Fruit fly (Drosophila melanogaster) whole organism, embryonic: ENCODE results near the gene CG10347.
A peak's percentile ranks its signal among the peaks of the same experiment; 100 is the strongest.

ENCODE experiments used
- Asciz ChIP-seq: fragments of 200-800 bp; sonication (Bioruptor generic); optimal IDR thresholded peaks from 2 replicates; lab custom pipeline; 2017; ENCODE audit warnings: missing biosample characterization, mild to moderate bottlenecking, missing genetic modification characterization, missing genetic modification reagents
- B-H2 ChIP-seq: fragments of 200-800 bp; sonication (Bioruptor generic); optimal IDR thresholded peaks from 2 replicates; lab custom pipeline; 2018; ENCODE audit warnings: missing biosample characterization, mild to moderate bottlenecking, missing genetic modification characterization
- Bgb ChIP-seq: fragments of 200-800 bp; sonication (Bioruptor generic); IDR thresholded peaks from 2 replicates; pipeline ENCODE4 v1.3.6; 2022; ENCODE audit warnings: missing biosample characterization, missing genetic modification characterization; ENCODE audit not compliant: partially characterized antibody
- CG10267 ChIP-seq: fragments of 200-800 bp; sonication (Bioruptor generic); optimal IDR thresholded peaks from 2 replicates; lab custom pipeline; 2018; ENCODE audit warnings: missing biosample characterization, mild to moderate bottlenecking, missing genetic modification characterization, moderate library complexity
- CG13287 ChIP-seq: fragments of 200-800 bp; sonication (Bioruptor generic); IDR thresholded peaks from 2 replicates; pipeline ENCODE4 v1.3.6; 2022; ENCODE audit warnings: missing biosample characterization, missing genetic modification characterization; ENCODE audit not compliant: partially characterized antibody
- CG14014 ChIP-seq: fragments of 200-800 bp; sonication (Bioruptor generic); IDR thresholded peaks from 2 replicates; pipeline ENCODE4 v1.3.6; 2022; ENCODE audit warnings: missing biosample characterization, missing genetic modification characterization
- CG14667 ChIP-seq: fragments of 200-800 bp; sonication (Bioruptor generic); IDR thresholded peaks from 2 replicates; pipeline ENCODE4 v1.3.6; 2022; ENCODE audit warnings: missing biosample characterization, missing genetic modification characterization
- CG14710 ChIP-seq: fragments of 200-800 bp; sonication (Bioruptor generic); optimal IDR thresholded peaks from 3 replicates; lab custom pipeline; 2019; ENCODE audit warnings: missing biosample characterization, mild to moderate bottlenecking, missing genetic modification characterization, moderate library complexity
- CG15514 ChIP-seq: fragments of 200-800 bp; sonication (Bioruptor generic); optimal IDR thresholded peaks from 3 replicates; lab custom pipeline; 2017; ENCODE audit warnings: missing biosample characterization, missing genetic modification characterization, mild to moderate bottlenecking, moderate library complexity, missing genetic modification reagents
- CG17829 ChIP-seq: fragments of 200-800 bp; optimal IDR thresholded peaks from 2 replicates; lab custom pipeline; 2019; ENCODE audit warnings: missing biosample characterization, mild to moderate bottlenecking, missing genetic modification characterization, moderate library complexity
- CG2116 ChIP-seq: fragments of 200-800 bp; sonication (Bioruptor generic); optimal IDR thresholded peaks from 3 replicates; lab custom pipeline; 2018; ENCODE audit warnings: missing biosample characterization, mild to moderate bottlenecking, missing genetic modification characterization
- CG2120 ChIP-seq: fragments of 200-800 bp; sonication (Bioruptor generic); optimal IDR thresholded peaks from 3 replicates; lab custom pipeline; 2016; ENCODE audit warnings: missing biosample characterization, missing genetic modification characterization
- CG3163 ChIP-seq: fragments of 200-800 bp; sonication (Bioruptor generic); optimal IDR thresholded peaks from 3 replicates; lab custom pipeline; 2016; ENCODE audit warnings: missing biosample characterization, missing genetic modification characterization
- CG32772 ChIP-seq: fragments of 200-800 bp; sonication (Bioruptor generic); IDR thresholded peaks from 2 replicates; pipeline ENCODE4 v1.3.6; 2022; ENCODE audit warnings: missing biosample characterization, missing genetic modification characterization
- CG34224 ChIP-seq: fragments of 200-800 bp; sonication (Bioruptor generic); IDR thresholded peaks from 3 replicates; pipeline ENCODE4 v1.3.6; 2022; ENCODE audit warnings: missing biosample characterization, missing genetic modification characterization; ENCODE audit not compliant: partially characterized antibody
- CG3847 ChIP-seq: fragments of 200-800 bp; sonication (Bioruptor generic); IDR thresholded peaks from 2 replicates; pipeline ENCODE4 v1.3.6; 2022; ENCODE audit warnings: missing biosample characterization, missing genetic modification characterization
- CG42726 ChIP-seq: fragments of 200-800 bp; sonication (Bioruptor generic); IDR thresholded peaks from 2 replicates; pipeline ENCODE4 v1.3.6; 2022; ENCODE audit warnings: missing biosample characterization, missing genetic modification characterization; ENCODE audit not compliant: partially characterized antibody
- CG4820 ChIP-seq: fragments of 200-800 bp; sonication (Bioruptor generic); optimal IDR thresholded peaks from 3 replicates; lab custom pipeline; 2016; ENCODE audit warnings: missing biosample characterization, missing genetic modification characterization
- CG6791 ChIP-seq: fragments of 200-800 bp; sonication (Bioruptor generic); IDR thresholded peaks from 3 replicates; pipeline ENCODE4 v1.3.6; 2022; ENCODE audit warnings: missing biosample characterization, missing genetic modification characterization; ENCODE audit not compliant: partially characterized antibody
- CG9797 ChIP-seq: fragments of 200-800 bp; sonication (Bioruptor generic); optimal IDR thresholded peaks from 3 replicates; lab custom pipeline; 2018; ENCODE audit warnings: missing biosample characterization, mild to moderate bottlenecking, missing genetic modification characterization
- CHES-1-like ChIP-seq: fragments of 200-800 bp; sonication (Bioruptor generic); optimal IDR thresholded peaks from 2 replicates; lab custom pipeline; 2016; ENCODE audit warnings: missing biosample characterization, missing genetic modification characterization
- Camta ChIP-seq: fragments of 200-800 bp; sonication (Bioruptor generic); optimal IDR thresholded peaks from 2 replicates; lab custom pipeline; 2016; ENCODE audit warnings: missing biosample characterization, missing genetic modification characterization
- Doc2 ChIP-seq: fragments of 200-800 bp; sonication (Bioruptor generic); IDR thresholded peaks from 2 replicates; pipeline ENCODE4 v1.3.6; 2022; ENCODE audit warnings: missing biosample characterization, missing genetic modification characterization
- Dp ChIP-seq: fragments of 200-800 bp; sonication (Bioruptor generic); optimal IDR thresholded peaks from 2 replicates; lab custom pipeline; 2018; ENCODE audit warnings: missing biosample characterization, mild to moderate bottlenecking, missing genetic modification characterization, moderate library complexity
- E2f2 ChIP-seq: fragments of 200-800 bp; sonication (Bioruptor generic); IDR thresholded peaks from 2 replicates; pipeline ENCODE4 v1.3.6; 2022; ENCODE audit warnings: missing biosample characterization, missing genetic modification characterization
- HLH4C ChIP-seq: fragments of 200-800 bp; sonication (Bioruptor generic); IDR thresholded peaks from 3 replicates; pipeline ENCODE4 v1.3.6; 2022; ENCODE audit warnings: missing biosample characterization, missing genetic modification characterization; ENCODE audit not compliant: partially characterized antibody
- HmgZ ChIP-seq: fragments of 200-800 bp; sonication (Bioruptor generic); optimal IDR thresholded peaks from 2 replicates; lab custom pipeline; 2018; ENCODE audit warnings: missing biosample characterization, mild to moderate bottlenecking, missing genetic modification characterization
- MBD-R2 ChIP-seq: fragments of 200-800 bp; sonication (Bioruptor generic); IDR thresholded peaks from 2 replicates; pipeline ENCODE4 v1.3.6; 2022; ENCODE audit warnings: missing biosample characterization, missing genetic modification characterization
- Opbp ChIP-seq: fragments of 200-800 bp; sonication (Bioruptor generic); IDR thresholded peaks from 3 replicates; pipeline ENCODE4 v1.3.6; 2022; ENCODE audit warnings: missing biosample characterization, missing genetic modification characterization; ENCODE audit not compliant: partially characterized antibody
- Pdp1 ChIP-seq, 2 experiments: fragments of 200-800 bp; sonication (Bioruptor generic); optimal IDR thresholded peaks; 3 replicates each; lab custom pipeline; 2016; ENCODE audit warnings: missing biosample characterization in 2 of 2, missing genetic modification characterization in 2 of 2, mild to moderate bottlenecking in 1 of 2, moderate library complexity in 1 of 2
- Rfx ChIP-seq: fragments of 200-800 bp; sonication (Bioruptor generic); IDR thresholded peaks from 2 replicates; pipeline ENCODE4 v1.3.6; 2022; ENCODE audit warnings: missing biosample characterization, missing genetic modification characterization
- Scr ChIP-seq: fragments of 200-800 bp; sonication (Bioruptor generic); IDR thresholded peaks from 2 replicates; pipeline ENCODE4 v1.3.6; 2022; ENCODE audit warnings: missing biosample characterization, missing genetic modification characterization; ENCODE audit not compliant: partially characterized antibody
- Sry-δ ChIP-seq: fragments of 200-800 bp; sonication (Bioruptor generic); optimal IDR thresholded peaks from 2 replicates; lab custom pipeline; 2016; ENCODE audit warnings: missing biosample characterization, missing genetic modification characterization
- Usf ChIP-seq: fragments of 200-800 bp; sonication (Bioruptor generic); optimal IDR thresholded peaks from 2 replicates; lab custom pipeline; 2017; ENCODE audit warnings: missing genotype, missing biosample characterization, missing genetic modification characterization
- ap ChIP-seq: fragments of 200-800 bp; sonication (Bioruptor generic); IDR thresholded peaks from 2 replicates; pipeline ENCODE4 v1.3.6; 2022; ENCODE audit warnings: missing biosample characterization, missing genetic modification characterization
- btn ChIP-seq: fragments of 200-800 bp; sonication (Bioruptor generic); optimal IDR thresholded peaks from 2 replicates; lab custom pipeline; 2016; ENCODE audit warnings: missing biosample characterization, missing genetic modification characterization
- crp ChIP-seq, 2 experiments: fragments of 200-800 bp; sonication (Bioruptor generic); optimal IDR thresholded peaks; 2 replicates in 1 of 2; 3 replicates in 1 of 2; lab custom pipeline; 2017; ENCODE audit warnings: missing biosample characterization in 2 of 2, missing genetic modification characterization in 2 of 2, mild to moderate bottlenecking in 1 of 2, moderate library complexity in 1 of 2
- fu2 ChIP-seq: fragments of 200-800 bp; sonication (Bioruptor generic); optimal IDR thresholded peaks from 2 replicates; lab custom pipeline; 2016; ENCODE audit warnings: missing biosample characterization, missing genetic modification characterization
- grau ChIP-seq: fragments of 200-800 bp; optimal IDR thresholded peaks from 3 replicates; lab custom pipeline; 2019; ENCODE audit warnings: missing biosample characterization, mild to moderate bottlenecking, missing genetic modification characterization, moderate library complexity
- grn ChIP-seq: fragments of 200-800 bp; sonication (Bioruptor generic); optimal IDR thresholded peaks from 3 replicates; lab custom pipeline; 2017; ENCODE audit warnings: missing biosample characterization, missing genetic modification characterization
- gro ChIP-seq: fragments of 200-800 bp; sonication (Bioruptor generic); optimal IDR thresholded peaks from 2 replicates; lab custom pipeline; 2016; ENCODE audit warnings: missing biosample characterization, missing genetic modification characterization
- knrl ChIP-seq: fragments of 200-800 bp; sonication (Bioruptor generic); IDR thresholded peaks from 3 replicates; pipeline ENCODE4 v1.3.6; 2022; ENCODE audit warnings: missing biosample characterization, missing genetic modification characterization; ENCODE audit not compliant: partially characterized antibody
- lbe ChIP-seq: fragments of 200-800 bp; sonication (Bioruptor generic); optimal IDR thresholded peaks from 2 replicates; lab custom pipeline; 2016; ENCODE audit warnings: missing biosample characterization, mild to moderate bottlenecking, missing genetic modification characterization
- nerfin-1 ChIP-seq: fragments of 200-800 bp; sonication (Bioruptor generic); optimal IDR thresholded peaks from 3 replicates; lab custom pipeline; 2019; ENCODE audit warnings: missing biosample characterization, mild to moderate bottlenecking, missing genetic modification characterization, moderate library complexity
- stc ChIP-seq: fragments of 200-800 bp; sonication (Bioruptor generic); IDR thresholded peaks from 2 replicates; pipeline ENCODE4 v1.3.6; 2022; ENCODE audit warnings: missing biosample characterization, missing genetic modification characterization
- stwl ChIP-seq: fragments of 200-800 bp; sonication (Bioruptor generic); optimal IDR thresholded peaks from 3 replicates; lab custom pipeline; 2018; ENCODE audit warnings: missing biosample characterization, mild to moderate bottlenecking, missing genetic modification characterization, moderate library complexity
- tin ChIP-seq: fragments of 200-800 bp; sonication (Bioruptor generic); optimal IDR thresholded peaks from 3 replicates; lab custom pipeline; 2016; ENCODE audit warnings: missing biosample characterization, missing genetic modification characterization
- usp ChIP-seq: fragments of >200 bp; optimal IDR thresholded peaks from 2 replicates; lab custom pipeline; 2017; ENCODE audit warnings: missing biosample characterization, missing genetic modification characterization
- vnd ChIP-seq: fragments of 200-800 bp; sonication (Bioruptor generic); IDR thresholded peaks from 3 replicates; pipeline ENCODE4 v1.3.6; 2022; ENCODE audit warnings: missing biosample characterization, missing genetic modification characterization; ENCODE audit not compliant: partially characterized antibody

Gene CG10347

dm6 chrX:11888142-11888541 lies 33.4 kb upstream of the CG10347 start, which contains the start of gene CG1840 (continued):
- peak; percentile 44 for TF ChIP-seq CG10267 (tag; lab: Kevin White, UChicago)
- peak; percentile 69; the same call in 2 of the 3 replicates for TF ChIP-seq knrl (GFP tag; lab: Robert Waterston, UW)
- TF ChIP-seq lbe (GFP tag; lab: Kevin White, UChicago): peak; percentile 4
- TF ChIP-seq vnd (GFP tag; lab: Robert Waterston, UW): peak; percentile 70
- TF ChIP-seq grau: peak; percentile 25
- peak; percentile 85 for TF ChIP-seq CG13287 (GFP tag; lab: Robert Waterston, UW)
- 0 out of 2 replicates have a peak, but pooled peaks have one; percentile 13 for TF ChIP-seq CG14014 (GFP tag; lab: Robert Waterston, UW)
- no peak for TF ChIP-seq CG17829
- no peak for TF ChIP-seq Usf (GFP tag; lab: Kevin White, UChicago)
- TF ChIP-seq Rfx (GFP tag; lab: Robert Waterston, UW): peak; percentile 50; the same call in 1 of the 2 replicates
- peak; percentile 77 for TF ChIP-seq CG6791
- 0 out of 2 replicates have a peak, but pooled peaks have one; percentile 40 for TF ChIP-seq CG42726 (GFP tag; lab: Robert Waterston, UW)
- TF ChIP-seq btn (GFP tag; lab: Kevin White, UChicago): no peak
- peak; percentile 37 for TF ChIP-seq CG2120 (GFP tag; lab: Kevin White, UChicago)
- TF ChIP-seq CHES-1-like (GFP tag; lab: Kevin White, UChicago): no peak
- TF ChIP-seq CG4820 (GFP tag; lab: Kevin White, UChicago): no peak
- TF ChIP-seq CG15514 (GFP tag; lab: Kevin White, UChicago): peak; percentile 53
- peak; percentile 72 for TF ChIP-seq Bgb (GFP tag; lab: Robert Waterston, UW)
- no peak for TF ChIP-seq Asciz (GFP tag; lab: Kevin White, UChicago)
- peak; percentile 87 for TF ChIP-seq Sry-δ (GFP tag; lab: Kevin White, UChicago)
- peak; percentile 1 for TF ChIP-seq CG2116 (GFP tag; lab: Kevin White, UChicago)
- TF ChIP-seq nerfin-1 (tag; lab: Kevin White, UChicago): no peak
- no peak for TF ChIP-seq CG9797 (GFP tag; lab: Kevin White, UChicago)
- TF ChIP-seq CG32772 (GFP tag; lab: Robert Waterston, UW): peak; percentile 59; the same call in 1 of the 2 replicates
- no peak for TF ChIP-seq grn (GFP tag; lab: Kevin White, UChicago)
- TF ChIP-seq gro: peak; percentile 40
- TF ChIP-seq Camta (GFP tag; lab: Kevin White, UChicago): no peak
- TF ChIP-seq Doc2 (GFP tag; lab: Robert Waterston, UW): no peak
- peak in 1 of 2 experiments; percentile 95 for TF ChIP-seq Pdp1 (GFP tag; optimal IDR thresholded peaks at IDR 0.05; lab: Kevin White, UChicago)
- TF ChIP-seq CG14667: no peak
- TF ChIP-seq HmgZ: no peak
- TF ChIP-seq ap (GFP tag; lab: Robert Waterston, UW): no peak
- peak; percentile 31; the same call in 1 of the 2 replicates for TF ChIP-seq CG3847 (GFP tag; lab: Robert Waterston, UW)
- TF ChIP-seq crp (GFP tag; optimal IDR thresholded peaks at IDR 0.05; lab: Kevin White, UChicago): peak in 1 of 2 experiments; percentile 79
- TF ChIP-seq Opbp (GFP tag; lab: Robert Waterston, UW): peak; percentile 72
- TF ChIP-seq CG3163 (GFP tag; lab: Kevin White, UChicago): no peak
- peak; percentile 26 for TF ChIP-seq CG14710 (tag; lab: Kevin White, UChicago)
- 0 out of 2 replicates have a peak, but pooled peaks have one; percentile 20 for TF ChIP-seq E2f2 (GFP tag; lab: Robert Waterston, UW)
- peak; percentile 51; the same call in 2 of the 3 replicates for TF ChIP-seq HLH4C (GFP tag; lab: Robert Waterston, UW)
- peak; percentile 61 for TF ChIP-seq MBD-R2
- no peak for TF ChIP-seq tin
- no peak for TF ChIP-seq stc (GFP tag; lab: Robert Waterston, UW)
- TF ChIP-seq B-H2: no peak
- TF ChIP-seq CG34224 (GFP tag; lab: Robert Waterston, UW): peak; percentile 78
- no peak for TF ChIP-seq fu2 (GFP tag; lab: Kevin White, UChicago)
- peak; percentile 81 for TF ChIP-seq Scr (GFP tag; lab: Robert Waterston, UW)
- peak; percentile 59 for TF ChIP-seq stwl (tag; lab: Kevin White, UChicago)
- no peak for TF ChIP-seq usp (GFP tag; lab: Kevin White, UChicago)
- TF ChIP-seq Dp (GFP tag; lab: Kevin White, UChicago): peak; percentile 14
